Worm (Caenorhabditis elegans): ENCODE results near the gene C39D10.2.

C39D10.2 gene

ce11 chrX:7906430-7907014 lies 17.5 kb downstream of the C39D10.2 start, which contains the start of gene C39D10.1:
Gene C39D10.1 (plus strand): TSS chrX:7906964.
- TF ChIP-seq unc-62 (GFP tag; optimal IDR thresholded peaks at IDR 0.05): no peak

- no peak for TF ChIP-seq unc-62 (GFP tag; optimal IDR thresholded peaks at IDR 0.05)
These were observed 24.8 kb downstream of the C39D10.2 start, which contains the start of gene C39D10.7 for ce11 chrX:7913830-7914229. Gene C39D10.7 (minus strand): TSS chrX:7913930.

- TF ChIP-seq unc-62 (GFP tag; optimal IDR thresholded peaks at IDR 0.05): no peak
These were observed 26.6 kb downstream of the C39D10.2 start for ce11 chrX:7915616-7916015.

- TF ChIP-seq unc-62 (GFP tag; optimal IDR thresholded peaks at IDR 0.05): no peak
These were observed 27.1 kb downstream of the C39D10.2 start for ce11 chrX:7916076-7916475.

- TF ChIP-seq unc-62 (GFP tag; optimal IDR thresholded peaks at IDR 0.05): no peak
These were observed 32.1 kb downstream of the C39D10.2 start for ce11 chrX:7921130-7921529.

ce11 chrX:7925134-7925533 lies 36.1 kb downstream of the C39D10.2 start, which contains the start of gene zig-4:
Gene zig-4 (plus strand): TSS chrX:7925434.
- no peak for TF ChIP-seq unc-62 (GFP tag; optimal IDR thresholded peaks at IDR 0.05)

- TF ChIP-seq unc-62 (GFP tag; optimal IDR thresholded peaks at IDR 0.05): no peak
These were observed 41.4 kb downstream of the C39D10.2 start, which contains the start of gene zig-3 for ce11 chrX:7930450-7930849. Gene zig-3 (plus strand): TSS chrX:7930750.

- no peak for TF ChIP-seq unc-62 (GFP tag; optimal IDR thresholded peaks at IDR 0.05)
These were observed 43.4 kb downstream of the C39D10.2 start for ce11 chrX:7932453-7932852.

Data from whole organism, dauer.